Worm (Caenorhabditis elegans) whole organism, young adult: Measurements from ENCODE around the gene gid-7.

ENCODE experiments used
- B0035.1 ChIP-seq: sonication (generic microtip); optimal IDR thresholded peaks from 2 replicates; lab custom pipeline; 2016; ENCODE audit warnings: missing genetic modification characterization, mild to moderate bottlenecking, missing compliant biosample characterization, missing genotype, missing genetic modification reagents
- B0336.3 ChIP-seq: fragments of 200-800 bp; sonication (Bioruptor generic); IDR thresholded peaks from 2 replicates; pipeline ENCODE4 v1.3.6; 2022; ENCODE audit warnings: missing genetic modification characterization, missing compliant biosample characterization
- C06A6.2 ChIP-seq: fragments of 200-800 bp; sonication (Bioruptor generic); conservative IDR thresholded peaks from 2 replicates; pipeline ENCODE4 v1.3.6; 2022; ENCODE audit warnings: missing genetic modification characterization, missing compliant biosample characterization
- F10E7.11 ChIP-seq: sonication (generic microtip); optimal IDR thresholded peaks from 2 replicates; lab custom pipeline; 2017; ENCODE audit warnings: mild to moderate bottlenecking, missing genetic modification characterization, moderate library complexity, missing compliant biosample characterization
- F39B2.1 ChIP-seq: fragments of 200-800 bp; sonication (Bioruptor generic); IDR thresholded peaks from 2 replicates; pipeline ENCODE4 v1.3.6; 2022; ENCODE audit warnings: missing genetic modification reagents, missing genetic modification characterization, missing compliant biosample characterization
- F49E8.2 ChIP-seq: sonication (generic microtip); optimal IDR thresholded peaks from 3 replicates; lab custom pipeline; 2017; ENCODE audit warnings: missing genetic modification characterization, mild to moderate bottlenecking, missing compliant biosample characterization, antibody characterized with exemption, moderate library complexity; ENCODE audit not compliant: insufficient read depth
- K11D2.4 ChIP-seq: fragments of 200-800 bp; sonication (Bioruptor generic); IDR thresholded peaks from 2 replicates; pipeline ENCODE4 v1.3.6; 2022; ENCODE audit warnings: missing genetic modification reagents, missing genetic modification characterization, missing compliant biosample characterization
- akir-1 ChIP-seq: fragments of 200-800 bp; sonication (Bioruptor generic); optimal IDR thresholded peaks from 2 replicates; lab custom pipeline; 2018; ENCODE audit warnings: mild to moderate bottlenecking, missing genetic modification characterization, moderate library complexity, missing compliant biosample characterization
- atf-7 ChIP-seq: sonication (generic microtip); optimal IDR thresholded peaks from 2 replicates; lab custom pipeline; 2017; ENCODE audit warnings: mild to moderate bottlenecking, missing genetic modification characterization, missing compliant biosample characterization
- attf-3 ChIP-seq: fragments of 200-800 bp; sonication (Bioruptor generic); conservative IDR thresholded peaks from 2 replicates; pipeline ENCODE4 v1.3.6; 2022; ENCODE audit warnings: missing genetic modification reagents, missing genetic modification characterization, missing compliant biosample characterization
- bed-1 ChIP-seq: fragments of 200-800 bp; sonication (Bioruptor generic); IDR thresholded peaks from 2 replicates; pipeline ENCODE4 v1.3.6; 2022; ENCODE audit warnings: missing genetic modification reagents, missing genetic modification characterization, missing compliant biosample characterization
- bed-2 ChIP-seq: fragments of 200-800 bp; sonication (Bioruptor generic); IDR thresholded peaks from 2 replicates; pipeline ENCODE4 v1.3.6; 2022; ENCODE audit warnings: missing genetic modification reagents, missing genetic modification characterization, missing compliant biosample characterization
- cebp-1 ChIP-seq, 2 experiments: fragments of 200-800 bp in 1 of 2; sonication (Bioruptor generic) in 1 of 2; sonication (generic microtip) in 1 of 2; IDR thresholded peaks in 1 of 2; optimal IDR thresholded peaks in 1 of 2; 2 replicates each; pipeline versions ENCODE4 v1.3.6 to Lab custom; 2017 to 2022; ENCODE audit warnings: missing compliant biosample characterization in 2 of 2, missing genetic modification characterization in 2 of 2, mild to moderate bottlenecking in 1 of 2, missing genetic modification reagents in 1 of 2, moderate library complexity in 1 of 2
- ceh-58 ChIP-seq: fragments of 200-800 bp; sonication (Bioruptor generic); IDR thresholded peaks from 2 replicates; pipeline ENCODE4 v1.3.6; 2022; ENCODE audit warnings: missing genetic modification characterization, missing compliant biosample characterization
- ceh-91 ChIP-seq: fragments of 200-800 bp; sonication (Bioruptor generic); IDR thresholded peaks from 2 replicates; pipeline ENCODE4 v1.3.6; 2022; ENCODE audit warnings: missing genetic modification reagents, missing genetic modification characterization, missing compliant biosample characterization
- egl-18 ChIP-seq: fragments of 200-800 bp; sonication (Bioruptor generic); IDR thresholded peaks from 2 replicates; pipeline ENCODE4 v1.3.6; 2022; ENCODE audit warnings: missing genetic modification reagents, missing genetic modification characterization, missing compliant biosample characterization
- egrh-3 ChIP-seq: fragments of 200-800 bp; sonication (Bioruptor generic); IDR thresholded peaks from 2 replicates; pipeline ENCODE4 v1.3.6; 2022; ENCODE audit warnings: missing genetic modification reagents, missing genetic modification characterization, missing compliant biosample characterization
- ets-4 ChIP-seq: fragments of 200-800 bp; sonication (Bioruptor generic); optimal IDR thresholded peaks from 2 replicates; lab custom pipeline; 2018; ENCODE audit warnings: mild to moderate bottlenecking, missing genetic modification characterization, missing compliant biosample characterization
- hlh-12 ChIP-seq: sonication (generic microtip); optimal IDR thresholded peaks from 2 replicates; lab custom pipeline; 2016; ENCODE audit warnings: missing genetic modification characterization, missing compliant biosample characterization
- hmg-1.2 ChIP-seq: fragments of 200-800 bp; sonication (Bioruptor generic); IDR thresholded peaks from 2 replicates; pipeline ENCODE4 v1.3.6; 2022; ENCODE audit warnings: missing genetic modification reagents, missing genetic modification characterization, missing compliant biosample characterization
- let-526 ChIP-seq: fragments of 200-800 bp; sonication (Bioruptor generic); IDR thresholded peaks from 2 replicates; pipeline ENCODE4 v1.3.6; 2022; ENCODE audit warnings: missing genetic modification reagents, missing genetic modification characterization, missing compliant biosample characterization
- lir-1 ChIP-seq: fragments of 200-800 bp; sonication (Bioruptor generic); conservative IDR thresholded peaks from 2 replicates; pipeline ENCODE4 v1.3.6; 2022; ENCODE audit warnings: missing genetic modification reagents, missing genetic modification characterization, missing compliant biosample characterization
- lsy-27 ChIP-seq: sonication (generic microtip); optimal IDR thresholded peaks from 2 replicates; lab custom pipeline; 2017; ENCODE audit warnings: missing genetic modification characterization, mild to moderate bottlenecking, missing compliant biosample characterization, antibody characterized with exemption, missing genotype, borderline replicate concordance; ENCODE audit not compliant: insufficient read depth
- madf-10 ChIP-seq: sonication (generic microtip); optimal IDR thresholded peaks from 2 replicates; lab custom pipeline; 2016; ENCODE audit warnings: mild to moderate bottlenecking, missing genetic modification characterization, missing compliant biosample characterization
- madf-3 ChIP-seq: fragments of 200-800 bp; sonication (Bioruptor generic); IDR thresholded peaks from 2 replicates; pipeline ENCODE4 v1.3.6; 2022; ENCODE audit warnings: missing genetic modification reagents, missing genetic modification characterization, missing compliant biosample characterization
- madf-8 ChIP-seq: fragments of 200-800 bp; sonication (Bioruptor generic); conservative IDR thresholded peaks from 2 replicates; pipeline ENCODE4 v1.3.6; 2022; ENCODE audit warnings: missing genetic modification reagents, missing genetic modification characterization, missing compliant biosample characterization
- mes-4 ChIP-seq: sonication (generic microtip); optimal IDR thresholded peaks from 2 replicates; lab custom pipeline; 2016; ENCODE audit warnings: missing genotype, missing genetic modification characterization, missing compliant biosample characterization
- mxl-1 ChIP-seq: sonication (generic microtip); optimal IDR thresholded peaks from 2 replicates; lab custom pipeline; 2016; ENCODE audit warnings: missing genetic modification characterization, missing compliant biosample characterization
- nhr-80 ChIP-seq: sonication (generic microtip); optimal IDR thresholded peaks from 2 replicates; lab custom pipeline; 2016; ENCODE audit warnings: missing genetic modification characterization, missing compliant biosample characterization
- snpc-1.1 ChIP-seq: sonication (generic microtip); optimal IDR thresholded peaks from 2 replicates; lab custom pipeline; 2017; ENCODE audit warnings: missing genetic modification characterization, mild to moderate bottlenecking, missing compliant biosample characterization, antibody characterized with exemption, moderate library complexity, missing genotype, missing genetic modification reagents; ENCODE audit not compliant: insufficient read depth
- snpc-1.3 ChIP-seq: sonication (generic microtip); optimal IDR thresholded peaks from 2 replicates; lab custom pipeline; 2017; ENCODE audit warnings: missing genetic modification characterization, mild to moderate bottlenecking, missing compliant biosample characterization, antibody characterized with exemption, moderate library complexity, missing genotype, missing genetic modification reagents; ENCODE audit not compliant: insufficient read depth
- snpc-4 ChIP-seq, 5 experiments: fragments of 150-350 bp in 1 of 5; sonication (generic microtip) in 4 of 5; optimal IDR thresholded peaks; 2 replicates each; lab custom pipeline; 2014 to 2018; ENCODE audit warnings: missing genetic modification characterization in 5 of 5, missing biosample characterization in 3 of 5, antibody characterized with exemption in 2 of 5, mild to moderate bottlenecking in 2 of 5, missing compliant biosample characterization in 2 of 5, missing genotype in 2 of 5, moderate library complexity in 2 of 5, missing genetic modification reagents in 1 of 5
- sptf-2 ChIP-seq: fragments of 200-800 bp; sonication (Bioruptor generic); optimal IDR thresholded peaks from 2 replicates; lab custom pipeline; 2018; ENCODE audit warnings: mild to moderate bottlenecking, missing genetic modification characterization, missing compliant biosample characterization
- tbp1 ChIP-seq: fragments of 200-800 bp; sonication (Bioruptor generic); optimal IDR thresholded peaks from 2 replicates; lab custom pipeline; 2018; ENCODE audit warnings: mild to moderate bottlenecking, missing genetic modification characterization, missing compliant biosample characterization
- tlf-1 ChIP-seq: fragments of 200-800 bp; sonication (Bioruptor generic); optimal IDR thresholded peaks from 2 replicates; lab custom pipeline; 2018; ENCODE audit warnings: mild to moderate bottlenecking, missing genetic modification characterization, missing compliant biosample characterization
- xnd-1 ChIP-seq: sonication (generic microtip); optimal IDR thresholded peaks from 2 replicates; lab custom pipeline; 2016; ENCODE audit warnings: missing genotype, missing genetic modification reagents, missing genetic modification characterization, missing compliant biosample characterization
- ztf-26 ChIP-seq: sonication (generic microtip); optimal IDR thresholded peaks from 2 replicates; lab custom pipeline; 2017; ENCODE audit warnings: missing genetic modification characterization, missing compliant biosample characterization
- ztf-3 ChIP-seq: fragments of 200-800 bp; sonication (Bioruptor generic); optimal IDR thresholded peaks from 2 replicates; lab custom pipeline; 2018; ENCODE audit warnings: mild to moderate bottlenecking, missing genetic modification characterization, missing compliant biosample characterization

Gene gid-7

DNA sequence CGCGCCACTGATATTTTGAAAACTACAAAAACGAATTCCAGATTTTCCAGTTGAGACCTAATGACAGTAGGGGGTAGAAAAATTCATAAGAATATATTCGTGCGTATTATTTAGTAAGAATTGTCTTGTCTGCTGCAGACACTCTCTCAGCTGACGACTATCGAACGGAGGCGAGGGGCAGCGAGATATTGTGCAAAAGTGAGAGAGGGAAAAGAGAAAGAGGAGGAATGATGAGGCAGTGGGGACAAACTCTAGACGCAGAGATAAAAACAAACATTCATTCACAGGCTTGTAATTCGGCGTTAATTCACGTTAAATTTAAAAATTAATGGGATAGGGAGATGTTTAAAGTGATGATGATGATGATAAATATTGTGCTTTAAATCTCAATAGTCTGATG is at the start of gene gid-7 (continued):
- TF ChIP-seq tlf-1 (peak; percentile 4), bed-2 (GFP tag; lab: Robert Waterston, UW) (no peak), F49E8.2 (tag; lab: Kevin White, UChicago) (peak; percentile 61), bed-1 (no peak), snpc-1.3 (tag; lab: Kevin White, UChicago) (peak; percentile 3), F10E7.11 (no peak), atf-7 (tag; lab: Kevin White, UChicago) (no peak), B0336.3 (GFP tag; lab: Robert Waterston, UW) (peak; percentile 30; the same call in 1 of the 2 replicates), mxl-1 (no peak), xnd-1 (tag; lab: Kevin White, UChicago) (no peak), akir-1 (GFP tag; lab: Kevin White, UChicago) (no peak), ztf-26 (tag; lab: Kevin White, UChicago) (no peak), madf-10 (tag; lab: Kevin White, UChicago) (no peak), lir-1 (GFP tag; lab: Robert Waterston, UW) (no peak), C06A6.2 (no peak), hlh-12 (tag; lab: Kevin White, UChicago) (no peak), madf-3 (GFP tag; lab: Robert Waterston, UW) (no peak), egrh-3 (GFP tag; lab: Robert Waterston, UW) (no peak), sptf-2 (no peak), attf-3 (peak; percentile 38), ztf-3 (no peak), B0035.1 (tag; lab: Kevin White, UChicago) (no peak), snpc-1.1 (no peak), mes-4 (tag; lab: Kevin White, UChicago) (no peak), let-526 (no peak), ets-4 (no peak), F39B2.1 (GFP tag; lab: Robert Waterston, UW) (no peak), madf-8 (GFP tag; lab: Robert Waterston, UW) (no peak), lsy-27 (tag; lab: Kevin White, UChicago) (no peak), tbp1 (GFP tag; lab: Kevin White, UChicago) (no peak), cebp-1 (GFP tag; IDR thresholded peaks at IDR 0.05; lab: Robert Waterston, UW) (no peak), cebp-1 (tag; optimal IDR thresholded peaks at IDR 0.05; lab: Kevin White, UChicago) (peak; percentile 44), nhr-80 (no peak), ceh-58 (GFP tag; lab: Robert Waterston, UW) (no peak)

DNA sequence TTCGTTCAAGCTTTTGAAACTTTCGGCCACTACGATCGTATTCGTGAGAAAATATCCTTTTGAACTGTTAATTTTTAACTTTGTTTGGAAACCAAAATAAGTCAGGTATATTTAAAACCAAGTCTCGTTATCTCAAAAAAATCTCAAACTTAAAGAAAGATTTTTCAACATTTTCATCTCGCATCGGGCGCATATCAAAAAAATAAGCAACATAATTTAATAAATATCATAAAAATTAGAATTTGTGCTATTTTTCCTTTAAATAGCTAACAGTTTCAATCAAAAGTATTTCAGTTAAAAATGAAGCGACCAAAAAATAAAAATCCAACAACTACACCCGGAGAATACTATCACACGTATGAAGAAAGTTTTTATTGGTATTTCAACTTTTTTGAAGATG is 49.1 kb upstream of the gid-7 start, which contains the start of gene srw-7:
srw-7 (plus strand) TSS at position 301 of the 400 bp plus-strand sequence.
- TF ChIP-seq egl-18 (GFP tag; lab: Robert Waterston, UW) (no peak), snpc-4 (GFP tag; optimal IDR thresholded peaks at IDR 0.05; lab: Kevin White, UChicago) (no peak), snpc-4 (tag; optimal IDR thresholded peaks at IDR 0.05; lab: Kevin White, UChicago) (no peak), B0035.1 (tag; lab: Kevin White, UChicago) (no peak)
- TF ChIP-seq, all 124 proteins: peak for 0

DNA sequence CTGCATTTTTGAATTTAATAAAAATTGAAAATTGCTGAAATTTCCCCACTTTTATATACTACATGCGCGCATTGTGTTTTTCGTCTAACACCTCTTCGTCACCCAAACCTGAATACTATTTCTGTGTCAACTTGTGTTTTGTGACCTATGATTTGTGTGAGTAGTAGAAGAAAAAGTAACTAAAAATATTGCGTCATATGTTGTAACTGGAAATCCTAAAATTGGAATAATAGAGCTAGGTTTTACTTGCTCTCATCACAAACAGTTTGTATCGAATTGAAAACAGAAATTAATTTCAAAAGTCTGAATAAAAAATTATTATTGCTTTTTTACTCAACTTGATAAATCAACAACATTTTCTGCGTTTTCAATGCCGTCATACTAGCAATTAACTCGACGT is 48.6 kb upstream of the gid-7 start, which contains the start of gene R08F11.4:
R08F11.4 (minus strand) TSS at position 29 of the 400 bp plus-strand sequence.
- no peak for TF ChIP-seq F10E7.11
- TF ChIP-seq ceh-91, result no peak
- TF ChIP-seq K11D2.4 (GFP tag; lab: Robert Waterston, UW), result no peak
- no peak for TF ChIP-seq hmg-1.2 (GFP tag; lab: Robert Waterston, UW)
